Fruit fly (Drosophila melanogaster) whole organism, embryonic: ENCODE measurements around the gene vib.

Experiments used
- CG14667 ChIP-seq: fragments of 200-800 bp; sonication (Bioruptor generic); IDR thresholded peaks from 2 replicates; pipeline ENCODE4 v1.3.6; 2022; ENCODE audit warnings: missing biosample characterization, missing genetic modification characterization
- CG17912 ChIP-seq: fragments of 200-800 bp; sonication (Bioruptor generic); optimal IDR thresholded peaks from 2 replicates; lab custom pipeline; 2018; ENCODE audit warnings: missing biosample characterization, mild to moderate bottlenecking, missing genetic modification characterization
- CG3995 ChIP-seq: fragments of 200-800 bp; sonication (Bioruptor generic); optimal IDR thresholded peaks from 3 replicates; lab custom pipeline; 2016; ENCODE audit warnings: missing biosample characterization, missing genetic modification characterization
- ewg ChIP-seq: fragments of 200-800 bp; sonication (Bioruptor generic); optimal IDR thresholded peaks from 3 replicates; lab custom pipeline; 2017; ENCODE audit warnings: mild to moderate bottlenecking, missing biosample characterization, missing genetic modification reagents, missing genetic modification characterization

- TF ChIP-seq CG3995 = no peak
- TF ChIP-seq CG17912 (GFP tag; lab: Kevin White, UChicago) = no peak
- peak; percentile 42 for TF ChIP-seq ewg (GFP tag; lab: Kevin White, UChicago)
- TF ChIP-seq CG14667 (GFP tag; lab: Robert Waterston, UW) = no peak
Measured at dm6 chr3R:19182848-19183247, 43.6 kb downstream of the vib start.
